Worm (Caenorhabditis elegans) whole organism, young adult: ENCODE measurements around the gene T24D3.2.

ENCODE experiments used
- B0336.3 ChIP-seq: fragments of 200-800 bp; sonication (Bioruptor generic); IDR thresholded peaks from 2 replicates; pipeline ENCODE4 v1.3.6; 2022; ENCODE audit warnings: missing genetic modification characterization, missing compliant biosample characterization
- F10E7.11 ChIP-seq: sonication (generic microtip); optimal IDR thresholded peaks from 2 replicates; lab custom pipeline; 2017; ENCODE audit warnings: mild to moderate bottlenecking, missing genetic modification characterization, moderate library complexity, missing compliant biosample characterization
- F23B12.7 ChIP-seq: sonication (generic microtip); optimal IDR thresholded peaks from 2 replicates; lab custom pipeline; 2017; ENCODE audit warnings: missing genetic modification characterization, mild to moderate bottlenecking, missing compliant biosample characterization, antibody characterized with exemption, moderate library complexity; ENCODE audit not compliant: insufficient read depth
- F49E8.2 ChIP-seq: sonication (generic microtip); optimal IDR thresholded peaks from 3 replicates; lab custom pipeline; 2017; ENCODE audit warnings: missing genetic modification characterization, mild to moderate bottlenecking, missing compliant biosample characterization, antibody characterized with exemption, moderate library complexity; ENCODE audit not compliant: insufficient read depth
- F52B5.7 ChIP-seq: sonication (generic microtip); optimal IDR thresholded peaks from 2 replicates; lab custom pipeline; 2016; ENCODE audit warnings: mild to moderate bottlenecking, missing genetic modification characterization, missing compliant biosample characterization
- ZK185.1 ChIP-seq: sonication (generic microtip); optimal IDR thresholded peaks from 2 replicates; lab custom pipeline; 2016; ENCODE audit warnings: mild to moderate bottlenecking, missing genetic modification characterization, missing compliant biosample characterization; ENCODE audit not compliant: poor library complexity, severe bottlenecking
- akir-1 ChIP-seq: fragments of 200-800 bp; sonication (Bioruptor generic); optimal IDR thresholded peaks from 2 replicates; lab custom pipeline; 2018; ENCODE audit warnings: mild to moderate bottlenecking, missing genetic modification characterization, moderate library complexity, missing compliant biosample characterization
- aptf-3 ChIP-seq: fragments of 200-800 bp; sonication (Bioruptor generic); IDR thresholded peaks from 2 replicates; pipeline ENCODE4 v1.3.6; 2022; ENCODE audit warnings: missing genetic modification characterization, missing compliant biosample characterization
- attf-3 ChIP-seq: fragments of 200-800 bp; sonication (Bioruptor generic); conservative IDR thresholded peaks from 2 replicates; pipeline ENCODE4 v1.3.6; 2022; ENCODE audit warnings: missing genetic modification reagents, missing genetic modification characterization, missing compliant biosample characterization
- attf-5 ChIP-seq: fragments of 200-800 bp; sonication (Bioruptor generic); optimal IDR thresholded peaks from 2 replicates; lab custom pipeline; 2018; ENCODE audit warnings: mild to moderate bottlenecking, missing genetic modification characterization, missing compliant biosample characterization
- cebp-1 ChIP-seq, 2 experiments: fragments of 200-800 bp in 1 of 2; sonication (Bioruptor generic) in 1 of 2; sonication (generic microtip) in 1 of 2; IDR thresholded peaks in 1 of 2; optimal IDR thresholded peaks in 1 of 2; 2 replicates each; pipeline versions ENCODE4 v1.3.6 to Lab custom; 2017 to 2022; ENCODE audit warnings: missing compliant biosample characterization in 2 of 2, missing genetic modification characterization in 2 of 2, mild to moderate bottlenecking in 1 of 2, missing genetic modification reagents in 1 of 2, moderate library complexity in 1 of 2
- ceh-91 ChIP-seq: fragments of 200-800 bp; sonication (Bioruptor generic); IDR thresholded peaks from 2 replicates; pipeline ENCODE4 v1.3.6; 2022; ENCODE audit warnings: missing genetic modification reagents, missing genetic modification characterization, missing compliant biosample characterization
- die-1 ChIP-seq: sonication (generic microtip); optimal IDR thresholded peaks from 2 replicates; lab custom pipeline; 2016; ENCODE audit warnings: missing genotype, mild to moderate bottlenecking, missing genetic modification characterization, missing compliant biosample characterization
- dpl-1 ChIP-seq: fragments of 150-350 bp; optimal IDR thresholded peaks from 2 replicates; lab custom pipeline; 2014; ENCODE audit warnings: missing biosample characterization, missing genetic modification reagents, missing genetic modification characterization
- egl-18 ChIP-seq: fragments of 200-800 bp; sonication (Bioruptor generic); IDR thresholded peaks from 2 replicates; pipeline ENCODE4 v1.3.6; 2022; ENCODE audit warnings: missing genetic modification reagents, missing genetic modification characterization, missing compliant biosample characterization
- lin-26 ChIP-seq: fragments of 200-800 bp; sonication (Bioruptor generic); IDR thresholded peaks from 2 replicates; pipeline ENCODE4 v1.3.6; 2022; ENCODE audit warnings: missing genetic modification reagents, missing genetic modification characterization, missing compliant biosample characterization
- lin-40 ChIP-seq: sonication (generic microtip); optimal IDR thresholded peaks from 2 replicates; lab custom pipeline; 2016; ENCODE audit warnings: missing genetic modification characterization, mild to moderate bottlenecking, missing compliant biosample characterization, missing genotype, missing genetic modification reagents
- lir-1 ChIP-seq: fragments of 200-800 bp; sonication (Bioruptor generic); conservative IDR thresholded peaks from 2 replicates; pipeline ENCODE4 v1.3.6; 2022; ENCODE audit warnings: missing genetic modification reagents, missing genetic modification characterization, missing compliant biosample characterization
- madf-10 ChIP-seq: sonication (generic microtip); optimal IDR thresholded peaks from 2 replicates; lab custom pipeline; 2016; ENCODE audit warnings: mild to moderate bottlenecking, missing genetic modification characterization, missing compliant biosample characterization
- madf-3 ChIP-seq: fragments of 200-800 bp; sonication (Bioruptor generic); IDR thresholded peaks from 2 replicates; pipeline ENCODE4 v1.3.6; 2022; ENCODE audit warnings: missing genetic modification reagents, missing genetic modification characterization, missing compliant biosample characterization
- madf-8 ChIP-seq: fragments of 200-800 bp; sonication (Bioruptor generic); conservative IDR thresholded peaks from 2 replicates; pipeline ENCODE4 v1.3.6; 2022; ENCODE audit warnings: missing genetic modification reagents, missing genetic modification characterization, missing compliant biosample characterization
- mel-28 ChIP-seq: sonication (generic microtip); optimal IDR thresholded peaks from 2 replicates; lab custom pipeline; 2016; ENCODE audit warnings: borderline replicate concordance, mild to moderate bottlenecking, missing genetic modification characterization, missing compliant biosample characterization
- mes-4 ChIP-seq: sonication (generic microtip); optimal IDR thresholded peaks from 2 replicates; lab custom pipeline; 2016; ENCODE audit warnings: missing genotype, missing genetic modification characterization, missing compliant biosample characterization
- mxl-1 ChIP-seq: sonication (generic microtip); optimal IDR thresholded peaks from 2 replicates; lab custom pipeline; 2016; ENCODE audit warnings: missing genetic modification characterization, missing compliant biosample characterization
- nhr-27 ChIP-seq: fragments of 200-800 bp; sonication (Bioruptor generic); optimal IDR thresholded peaks from 2 replicates; lab custom pipeline; 2018; ENCODE audit warnings: mild to moderate bottlenecking, missing genetic modification characterization, moderate library complexity, missing compliant biosample characterization
- nhr-80 ChIP-seq: sonication (generic microtip); optimal IDR thresholded peaks from 2 replicates; lab custom pipeline; 2016; ENCODE audit warnings: missing genetic modification characterization, missing compliant biosample characterization
- pha-4 ChIP-seq: fragments of 150-350 bp; sonication (generic microtip); optimal IDR thresholded peaks from 2 replicates; lab custom pipeline; 2014; ENCODE audit warnings: missing biosample characterization, missing genetic modification reagents, missing genetic modification characterization
- sea-2 ChIP-seq: fragments of 200-800 bp; sonication (Bioruptor generic); IDR thresholded peaks from 2 replicates; pipeline ENCODE4 v1.3.6; 2022; ENCODE audit warnings: missing genetic modification characterization, missing compliant biosample characterization
- somi-1 ChIP-seq: fragments of 200-800 bp; sonication (Bioruptor generic); optimal IDR thresholded peaks from 2 replicates; lab custom pipeline; 2018; ENCODE audit warnings: mild to moderate bottlenecking, missing genetic modification characterization, missing compliant biosample characterization
- ztf-22 ChIP-seq: fragments of 200-800 bp; sonication (Bioruptor generic); optimal IDR thresholded peaks from 2 replicates; lab custom pipeline; 2018; ENCODE audit warnings: mild to moderate bottlenecking, missing genetic modification characterization, moderate library complexity, missing compliant biosample characterization
- ztf-28 ChIP-seq: fragments of 200-800 bp; sonication (Bioruptor generic); IDR thresholded peaks from 2 replicates; pipeline ENCODE4 v1.3.6; 2022; ENCODE audit warnings: missing genetic modification reagents, missing genetic modification characterization, missing compliant biosample characterization

Gene T24D3.2

ce11 chrX:12415832-12416231 is 9.7 kb upstream of the T24D3.2 start:
- TF ChIP-seq F23B12.7: no peak

- TF ChIP-seq egl-18 (GFP tag; lab: Robert Waterston, UW) (no peak), lin-40 (tag; lab: Kevin White, UChicago) (peak; percentile 47), somi-1 (GFP tag; lab: Kevin White, UChicago) (peak; percentile 30)
- TF ChIP-seq, all 124 proteins: peak for 2
Observed at ce11 chrX:12422580-12422979, 3.0 kb upstream of the T24D3.2 start.

- TF ChIP-seq mel-28: no peak
- no peak for TF ChIP-seq F52B5.7
- TF ChIP-seq F23B12.7: no peak
- TF ChIP-seq nhr-27 (tag; lab: Kevin White, UChicago): no peak
- TF ChIP-seq aptf-3 (GFP tag; lab: Robert Waterston, UW): no peak
- TF ChIP-seq mes-4: no peak
- TF ChIP-seq ceh-91 (GFP tag; lab: Robert Waterston, UW): no peak
- TF ChIP-seq madf-3 (GFP tag; lab: Robert Waterston, UW): no peak
Observed at ce11 chrX:12430309-12430708, 4.8 kb downstream of the T24D3.2 start, which contains the start of gene med-1. TSS of gene med-1 (plus strand) at chrX:12430609.

ce11 chrX:12434086-12434485 is 8.6 kb downstream of the T24D3.2 start, which contains the start of gene tsct-1:
TSS of gene tsct-1 (plus strand) at chrX:12434097.
- TF ChIP-seq madf-10 (tag; lab: Kevin White, UChicago) (no peak), ztf-28 (GFP tag; lab: Robert Waterston, UW) (no peak), nhr-80 (tag; lab: Kevin White, UChicago) (no peak), mxl-1 (tag; lab: Kevin White, UChicago) (no peak), ZK185.1 (no peak), madf-8 (GFP tag; lab: Robert Waterston, UW) (no peak), F49E8.2 (no peak), F10E7.11 (tag; lab: Kevin White, UChicago) (no peak), attf-3 (GFP tag; lab: Robert Waterston, UW) (no peak), ztf-22 (GFP tag; lab: Kevin White, UChicago) (no peak)

- no peak for TF ChIP-seq egl-18 (GFP tag; lab: Robert Waterston, UW)
- TF ChIP-seq die-1 (tag; lab: Kevin White, UChicago): no peak
- peak; percentile 53 for TF ChIP-seq nhr-80 (tag; lab: Kevin White, UChicago)
- TF ChIP-seq cebp-1 (GFP tag; IDR thresholded peaks at IDR 0.05; lab: Robert Waterston, UW): no peak
- TF ChIP-seq cebp-1 (tag; optimal IDR thresholded peaks at IDR 0.05; lab: Kevin White, UChicago): peak; percentile 17
- TF ChIP-seq, all 124 proteins: peak for 2
Observed at ce11 chrX:12435246-12435645, 9.7 kb downstream of the T24D3.2 start.

- TF ChIP-seq akir-1 (GFP tag; lab: Kevin White, UChicago): no peak
- TF ChIP-seq pha-4 (tag; lab: Kevin White, UChicago): peak; percentile 17
- no peak for TF ChIP-seq lir-1
- no peak for TF ChIP-seq sea-2
Observed at ce11 chrX:12436486-12436885, 11.0 kb downstream of the T24D3.2 start.

- TF ChIP-seq dpl-1 (GFP tag; lab: Kevin White, UChicago): no peak
- no peak for TF ChIP-seq attf-5
- TF ChIP-seq lin-26: no peak
- TF ChIP-seq B0336.3 (GFP tag; lab: Robert Waterston, UW): no peak
- TF ChIP-seq, all 124 proteins: peak for 0
Observed at ce11 chrX:12438266-12438665, 12.7 kb downstream of the T24D3.2 start.
